Fruit fly (Drosophila melanogaster): ENCODE results near the gene CG9377.

Gene CG9377

dm6 chr2L:13387255-13387654, 25.9 kb upstream of the CG9377 start, which contains the start of the genes Ing5 and CG7099 (continued):
- TF ChIP-seq sr (GFP tag; IDR thresholded peaks at IDR 0.05), result peak; percentile 76; the same call in 2 of the 3 replicates
- TF ChIP-seq D (optimal IDR thresholded peaks at IDR 0.05), result no peak
- peak; percentile 91 for TF ChIP-seq D (GFP tag; optimal IDR thresholded peaks at IDR 0.05)
- peak; percentile 4 for TF ChIP-seq gfzf (GFP tag; optimal IDR thresholded peaks at IDR 0.05)
- peak; percentile 96 for TF ChIP-seq CG14710 (tag; optimal IDR thresholded peaks at IDR 0.05)
- TF ChIP-seq CG2202 (tag; optimal IDR thresholded peaks at IDR 0.05), result peak; percentile 90
- TF ChIP-seq scrt (GFP tag; optimal IDR thresholded peaks at IDR 0.05), result peak; percentile 92
- TF ChIP-seq ab (GFP tag; optimal IDR thresholded peaks at IDR 0.05), result peak; percentile 89
- TF ChIP-seq HLHmδ (GFP tag; optimal IDR thresholded peaks at IDR 0.05), result no peak
- TF ChIP-seq CG12071 (GFP tag; optimal IDR thresholded peaks at IDR 0.05), result no peak
- TF ChIP-seq pb (GFP tag; optimal IDR thresholded peaks at IDR 0.05), result peak; percentile 67
- TF ChIP-seq CG12659 (GFP tag; optimal IDR thresholded peaks at IDR 0.05), result peak; percentile 97
- TF ChIP-seq Xrp1 (GFP tag; IDR thresholded peaks at IDR 0.05), result peak; percentile 98
- peak; percentile 85 for TF ChIP-seq CG15011 (GFP tag; optimal IDR thresholded peaks at IDR 0.05)
- peak; percentile 90 for TF ChIP-seq ATbp (GFP tag; optimal IDR thresholded peaks at IDR 0.05)
- TF ChIP-seq CG9727 (GFP tag; optimal IDR thresholded peaks at IDR 0.05), result peak; percentile 96
- TF ChIP-seq CG8089 (GFP tag; optimal IDR thresholded peaks at IDR 0.05), result peak; percentile 77
- TF ChIP-seq nmo (GFP tag; optimal IDR thresholded peaks at IDR 0.05), result peak; percentile 98
- peak; percentile 79 for TF ChIP-seq CG4360 (GFP tag; IDR thresholded peaks at IDR 0.05)
- TF ChIP-seq CG18619 (GFP tag; optimal IDR thresholded peaks at IDR 0.05), result peak; percentile 94
- TF ChIP-seq CG10979 (tag; optimal IDR thresholded peaks at IDR 0.05), result peak; percentile 94
- peak; percentile 95 for TF ChIP-seq CG8924 (tag; optimal IDR thresholded peaks at IDR 0.05)
- 0 out of 2 replicates have a peak, but pooled peaks have one; percentile 34 for TF ChIP-seq CG2129 (GFP tag; IDR thresholded peaks at IDR 0.05; ENCODE audit: partially characterized antibody)
- TF ChIP-seq Neu2 (GFP tag; optimal IDR thresholded peaks at IDR 0.05; ENCODE audit: borderline replicate concordance), result no peak
- TF ChIP-seq CG13424 (tag; optimal IDR thresholded peaks at IDR 0.05), result peak; percentile 97
- TF ChIP-seq CG9932 (GFP tag; IDR thresholded peaks at IDR 0.05), result peak; percentile 99
- TF ChIP-seq CG10267 (tag; optimal IDR thresholded peaks at IDR 0.05), result peak; percentile 91
- TF ChIP-seq CG14014 (GFP tag; IDR thresholded peaks at IDR 0.05), result peak; percentile 97
- peak; percentile 93 for TF ChIP-seq Six4 (GFP tag; optimal IDR thresholded peaks at IDR 0.05)
- peak; percentile 92 for TF ChIP-seq CG5953 (GFP tag; IDR thresholded peaks at IDR 0.05)
- peak; percentile 93 for TF ChIP-seq Vsx1 (GFP tag; optimal IDR thresholded peaks at IDR 0.05)
- TF ChIP-seq CG4404 (GFP tag; IDR thresholded peaks at IDR 0.05), result peak; percentile 96
- peak; percentile 94 for TF ChIP-seq stc (GFP tag; IDR thresholded peaks at IDR 0.05)
- peak; percentile 96 for TF ChIP-seq CG4424 (GFP tag; optimal IDR thresholded peaks at IDR 0.05)
- peak; percentile 92 for TF ChIP-seq CG10543 (GFP tag; optimal IDR thresholded peaks at IDR 0.05)
- peak; percentile 96 for TF ChIP-seq Mad (GFP tag; optimal IDR thresholded peaks at IDR 0.05)
- peak; percentile 91 for TF ChIP-seq CG17568 (GFP tag; optimal IDR thresholded peaks at IDR 0.05)
- peak; percentile 75 for TF ChIP-seq CG9876 (GFP tag; optimal IDR thresholded peaks at IDR 0.05)
- peak; percentile 60 for TF ChIP-seq en (GFP tag; optimal IDR thresholded peaks at IDR 0.05)
- TF ChIP-seq Hr51 (GFP tag; optimal IDR thresholded peaks at IDR 0.05), result peak; percentile 95 to 96
- TF ChIP-seq twi (tag; optimal IDR thresholded peaks at IDR 0.05), result peak; percentile 93
- peak; percentile 53 for TF ChIP-seq bbx (GFP tag; IDR thresholded peaks at IDR 0.05; ENCODE audit: partially characterized antibody)
- TF ChIP-seq CG12744 (GFP tag; optimal IDR thresholded peaks at IDR 0.05), result peak; percentile 90
- TF ChIP-seq dan (GFP tag; IDR thresholded peaks at IDR 0.05), result peak; percentile 87
- peak; percentile 95 for TF ChIP-seq CG18476 (GFP tag; optimal IDR thresholded peaks at IDR 0.05)
- TF ChIP-seq CG6175 (GFP tag; IDR thresholded peaks at IDR 0.05), result peak; percentile 90
- peak; percentile 88 for TF ChIP-seq tx (GFP tag; optimal IDR thresholded peaks at IDR 0.05)
- peak in 1 of 2 experiments; percentile 43 for TF ChIP-seq tll (GFP tag; optimal IDR thresholded peaks at IDR 0.05)
- TF ChIP-seq eyg (GFP tag; optimal IDR thresholded peaks at IDR 0.05), result peak; percentile 68
- peak; percentile 61 for TF ChIP-seq ash1 (GFP tag; optimal IDR thresholded peaks at IDR 0.05)

All from whole organism, embryonic.